Fruit fly (Drosophila melanogaster) whole organism, embryonic: Measurements from ENCODE around the gene CG6928.

Source experiments
- CG10979 ChIP-seq: fragments of 200-800 bp; sonication (Bioruptor generic); optimal IDR thresholded peaks from 2 replicates; lab custom pipeline; 2018; ENCODE audit warnings: missing biosample characterization, mild to moderate bottlenecking, missing genetic modification characterization, moderate library complexity
- CG11093 ChIP-seq: fragments of 200-800 bp; sonication (Bioruptor generic); IDR thresholded peaks from 3 replicates; pipeline ENCODE4 v1.3.6; 2022; ENCODE audit warnings: missing biosample characterization, missing genetic modification characterization
- CG12391 ChIP-seq: fragments of 200-800 bp; sonication (Bioruptor generic); optimal IDR thresholded peaks from 3 replicates; lab custom pipeline; 2018; ENCODE audit warnings: missing biosample characterization, mild to moderate bottlenecking, missing genetic modification characterization, moderate library complexity
- CG12659 ChIP-seq: fragments of 200-800 bp; sonication (Bioruptor generic); optimal IDR thresholded peaks from 3 replicates; lab custom pipeline; 2017; ENCODE audit warnings: mild to moderate bottlenecking, missing biosample characterization, missing genetic modification reagents, missing genetic modification characterization
- CG12942 ChIP-seq: fragments of 200-800 bp; sonication (Bioruptor generic); optimal IDR thresholded peaks from 3 replicates; lab custom pipeline; 2016; ENCODE audit warnings: missing biosample characterization, missing genetic modification characterization
- CG13123 ChIP-seq: fragments of 200-800 bp; sonication (Bioruptor generic); optimal IDR thresholded peaks from 2 replicates; lab custom pipeline; 2016; ENCODE audit warnings: missing biosample characterization, missing genetic modification characterization
- CG14014 ChIP-seq: fragments of 200-800 bp; sonication (Bioruptor generic); IDR thresholded peaks from 2 replicates; pipeline ENCODE4 v1.3.6; 2022; ENCODE audit warnings: missing biosample characterization, missing genetic modification characterization
- CG14860 ChIP-seq: fragments of 200-800 bp; sonication (Bioruptor generic); IDR thresholded peaks from 3 replicates; pipeline ENCODE4 v1.3.6; 2022; ENCODE audit warnings: missing biosample characterization, missing genetic modification characterization; ENCODE audit not compliant: partially characterized antibody
- CG15514 ChIP-seq: fragments of 200-800 bp; sonication (Bioruptor generic); optimal IDR thresholded peaks from 3 replicates; lab custom pipeline; 2017; ENCODE audit warnings: missing biosample characterization, missing genetic modification characterization, mild to moderate bottlenecking, moderate library complexity, missing genetic modification reagents
- CG17829 ChIP-seq: fragments of 200-800 bp; optimal IDR thresholded peaks from 2 replicates; lab custom pipeline; 2019; ENCODE audit warnings: missing biosample characterization, mild to moderate bottlenecking, missing genetic modification characterization, moderate library complexity
- CG2712 ChIP-seq: fragments of 200-800 bp; optimal IDR thresholded peaks from 3 replicates; lab custom pipeline; 2019; ENCODE audit warnings: missing biosample characterization, mild to moderate bottlenecking, missing genetic modification characterization, moderate library complexity
- CG34224 ChIP-seq: fragments of 200-800 bp; sonication (Bioruptor generic); IDR thresholded peaks from 3 replicates; pipeline ENCODE4 v1.3.6; 2022; ENCODE audit warnings: missing biosample characterization, missing genetic modification characterization; ENCODE audit not compliant: partially characterized antibody
- CG4328 ChIP-seq: fragments of 200-800 bp; sonication (Bioruptor generic); optimal IDR thresholded peaks from 3 replicates; lab custom pipeline; 2017; ENCODE audit warnings: missing biosample characterization, missing genetic modification reagents, missing genetic modification characterization
- CG4617 ChIP-seq: fragments of 200-800 bp; sonication (Bioruptor generic); optimal IDR thresholded peaks from 3 replicates; lab custom pipeline; 2016; ENCODE audit warnings: missing biosample characterization, missing genetic modification characterization, borderline replicate concordance
- CG6791 ChIP-seq: fragments of 200-800 bp; sonication (Bioruptor generic); IDR thresholded peaks from 3 replicates; pipeline ENCODE4 v1.3.6; 2022; ENCODE audit warnings: missing biosample characterization, missing genetic modification characterization; ENCODE audit not compliant: partially characterized antibody
- CHES-1-like ChIP-seq: fragments of 200-800 bp; sonication (Bioruptor generic); optimal IDR thresholded peaks from 2 replicates; lab custom pipeline; 2016; ENCODE audit warnings: missing biosample characterization, missing genetic modification characterization
- Chrac-16 ChIP-seq: fragments of 200-800 bp; sonication (Bioruptor generic); optimal IDR thresholded peaks from 3 replicates; lab custom pipeline; 2016; ENCODE audit warnings: missing biosample characterization, missing genetic modification characterization
- Dll ChIP-seq: fragments of 200-800 bp; sonication (Bioruptor generic); IDR thresholded peaks from 4 replicates; pipeline ENCODE4 v1.3.6; 2022; ENCODE audit warnings: missing biosample characterization, missing genetic modification characterization; ENCODE audit not compliant: partially characterized antibody
- Ets97D ChIP-seq: fragments of 200-800 bp; sonication (Bioruptor generic); optimal IDR thresholded peaks from 3 replicates; lab custom pipeline; 2016; ENCODE audit warnings: missing biosample characterization, missing genetic modification characterization
- H2.0 ChIP-seq: fragments of 200-800 bp; sonication (Bioruptor generic); IDR thresholded peaks from 2 replicates; pipeline ENCODE4 v1.3.6; 2022; ENCODE audit warnings: missing biosample characterization, missing genetic modification characterization
- HLH3B ChIP-seq: fragments of 200-800 bp; sonication (Bioruptor generic); IDR thresholded peaks from 2 replicates; pipeline ENCODE4 v1.3.6; 2022; ENCODE audit warnings: missing biosample characterization, missing genetic modification characterization
- Hey ChIP-seq: fragments of 200-800 bp; sonication (Bioruptor generic); optimal IDR thresholded peaks from 3 replicates; lab custom pipeline; 2018; ENCODE audit warnings: missing biosample characterization, mild to moderate bottlenecking, missing genetic modification characterization
- HmgZ ChIP-seq: fragments of 200-800 bp; sonication (Bioruptor generic); optimal IDR thresholded peaks from 2 replicates; lab custom pipeline; 2018; ENCODE audit warnings: missing biosample characterization, mild to moderate bottlenecking, missing genetic modification characterization
- Hr3 ChIP-seq: fragments of 200-800 bp; sonication (Bioruptor generic); optimal IDR thresholded peaks from 3 replicates; lab custom pipeline; 2016; ENCODE audit warnings: missing biosample characterization, missing genetic modification characterization
- MBD-R2 ChIP-seq: fragments of 200-800 bp; sonication (Bioruptor generic); IDR thresholded peaks from 2 replicates; pipeline ENCODE4 v1.3.6; 2022; ENCODE audit warnings: missing biosample characterization, missing genetic modification characterization
- Max ChIP-seq: fragments of 200-800 bp; sonication (Bioruptor generic); optimal IDR thresholded peaks from 2 replicates; lab custom pipeline; 2016; ENCODE audit warnings: missing biosample characterization, mild to moderate bottlenecking, missing genetic modification characterization
- NC2β ChIP-seq: fragments of 200-800 bp; sonication (Bioruptor generic); optimal IDR thresholded peaks from 2 replicates; lab custom pipeline; 2016; ENCODE audit warnings: missing biosample characterization, missing genetic modification characterization
- TFAM ChIP-seq: fragments of 200-800 bp; sonication (Bioruptor generic); optimal IDR thresholded peaks from 2 replicates; lab custom pipeline; 2017; ENCODE audit warnings: missing biosample characterization, missing genetic modification characterization, inconsistent platforms
- Xbp1 ChIP-seq: fragments of 200-800 bp; sonication (Bioruptor generic); optimal IDR thresholded peaks from 3 replicates; lab custom pipeline; 2016; ENCODE audit warnings: missing biosample characterization, mild to moderate bottlenecking, missing genetic modification characterization
- ap ChIP-seq: fragments of 200-800 bp; sonication (Bioruptor generic); IDR thresholded peaks from 2 replicates; pipeline ENCODE4 v1.3.6; 2022; ENCODE audit warnings: missing biosample characterization, missing genetic modification characterization
- ato ChIP-seq: fragments of 200-800 bp; sonication (Bioruptor generic); IDR thresholded peaks from 2 replicates; pipeline ENCODE4 v1.3.6; 2022; ENCODE audit warnings: missing biosample characterization, missing genetic modification characterization; ENCODE audit not compliant: partially characterized antibody
- az2 ChIP-seq: fragments of 200-800 bp; sonication (Bioruptor generic); optimal IDR thresholded peaks from 3 replicates; lab custom pipeline; 2016; ENCODE audit warnings: missing biosample characterization, missing genetic modification characterization
- br ChIP-seq: fragments of >200 bp; optimal IDR thresholded peaks from 2 replicates; lab custom pipeline; 2017
- ci ChIP-seq: fragments of 200-800 bp; sonication (Bioruptor generic); IDR thresholded peaks from 3 replicates; pipeline ENCODE4 v1.3.6; 2022; ENCODE audit warnings: missing biosample characterization, missing genetic modification characterization
- dm ChIP-seq: fragments of 200-800 bp; sonication (Bioruptor generic); optimal IDR thresholded peaks from 3 replicates; lab custom pipeline; 2016; ENCODE audit warnings: missing biosample characterization, missing genetic modification characterization
- dpn ChIP-seq, 2 experiments: fragments of 200-800 bp; sonication (Bioruptor generic); optimal IDR thresholded peaks; 3 replicates each; lab custom pipeline; 2016; ENCODE audit warnings: missing biosample characterization in 2 of 2, missing genetic modification characterization in 2 of 2
- gce ChIP-seq: fragments of 200-800 bp; sonication (Bioruptor generic); IDR thresholded peaks from 3 replicates; pipeline ENCODE4 v1.3.6; 2022; ENCODE audit warnings: missing biosample characterization, missing genetic modification characterization
- gfzf ChIP-seq: fragments of 200-800 bp; sonication (Bioruptor generic); optimal IDR thresholded peaks from 2 replicates; lab custom pipeline; 2016; ENCODE audit warnings: missing biosample characterization, mild to moderate bottlenecking, missing genetic modification characterization, moderate library complexity
- hb ChIP-seq: fragments of 200-800 bp; sonication (Bioruptor generic); IDR thresholded peaks from 3 replicates; pipeline ENCODE4 v1.3.6; 2022; ENCODE audit warnings: missing biosample characterization, missing genetic modification characterization; ENCODE audit not compliant: partially characterized antibody
- luna ChIP-seq: fragments of 200-800 bp; sonication (Bioruptor generic); optimal IDR thresholded peaks from 2 replicates; lab custom pipeline; 2016; ENCODE audit warnings: missing biosample characterization, missing genetic modification characterization
- nerfin-2 ChIP-seq: fragments of 200-800 bp; sonication (Bioruptor generic); IDR thresholded peaks from 2 replicates; pipeline ENCODE4 v1.3.6; 2022; ENCODE audit warnings: missing biosample characterization, missing genetic modification characterization; ENCODE audit not compliant: partially characterized antibody
- org-1 ChIP-seq: fragments of 200-800 bp; sonication (Bioruptor generic); optimal IDR thresholded peaks from 2 replicates; lab custom pipeline; 2017; ENCODE audit warnings: missing biosample characterization, missing genetic modification characterization
- pan ChIP-seq, 4 experiments: fragments of >200 bp in 3 of 4; fragments of 200-800 bp in 1 of 4; sonication (Bioruptor generic) in 1 of 4; optimal IDR thresholded peaks in 3 of 4; IDR thresholded peaks in 1 of 4; 2 replicates each; pipeline versions ENCODE4 v1.3.6 to Lab custom; 2017 to 2022; ENCODE audit warnings: missing biosample characterization in 2 of 4, missing genetic modification characterization in 2 of 4, mixed read lengths in 1 of 4
- phol ChIP-seq: fragments of 200-800 bp; sonication (Bioruptor generic); optimal IDR thresholded peaks from 3 replicates; lab custom pipeline; 2018; ENCODE audit warnings: missing biosample characterization, mild to moderate bottlenecking, missing genetic modification characterization, moderate library complexity
- sd ChIP-seq: fragments of 200-800 bp; sonication (Bioruptor generic); optimal IDR thresholded peaks from 3 replicates; lab custom pipeline; 2018; ENCODE audit warnings: missing biosample characterization, mild to moderate bottlenecking, missing genetic modification characterization, moderate library complexity
- sens ChIP-seq: fragments of 200-800 bp; sonication (Bioruptor generic); peaks from one replicate; lab custom pipeline; 2016; ENCODE audit warnings: missing biosample characterization, missing genetic modification characterization
- sisA ChIP-seq: fragments of 200-800 bp; sonication (Bioruptor generic); IDR thresholded peaks from 2 replicates; pipeline ENCODE4 v1.3.6; 2022; ENCODE audit warnings: missing biosample characterization, missing genetic modification characterization
- slou ChIP-seq: fragments of 200-800 bp; sonication (Bioruptor generic); optimal IDR thresholded peaks from 3 replicates; lab custom pipeline; 2016; ENCODE audit warnings: missing biosample characterization, missing genetic modification characterization
- tin ChIP-seq: fragments of 200-800 bp; sonication (Bioruptor generic); optimal IDR thresholded peaks from 3 replicates; lab custom pipeline; 2016; ENCODE audit warnings: missing biosample characterization, missing genetic modification characterization
- vnd ChIP-seq: fragments of 200-800 bp; sonication (Bioruptor generic); IDR thresholded peaks from 3 replicates; pipeline ENCODE4 v1.3.6; 2022; ENCODE audit warnings: missing biosample characterization, missing genetic modification characterization; ENCODE audit not compliant: partially characterized antibody

CG6928 gene

DNA sequence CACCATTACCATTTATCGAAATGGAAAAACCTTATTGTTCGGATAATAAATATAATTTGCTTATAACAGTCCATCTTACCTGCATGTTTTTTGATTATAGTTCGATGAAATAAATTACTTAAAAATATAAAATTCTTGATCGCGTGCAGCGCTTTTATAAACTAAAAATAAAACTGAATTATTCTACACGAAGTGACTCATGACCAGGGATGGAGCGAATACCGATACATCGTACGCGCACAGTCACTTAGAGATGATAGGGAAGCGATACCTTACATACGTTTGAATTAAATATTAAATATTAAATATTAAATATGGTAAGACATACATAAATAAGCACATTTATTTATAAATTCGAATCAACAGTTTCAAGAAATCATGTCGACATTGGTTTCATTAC, 10.0 kb upstream of the CG6928 start, which contains the start of gene viaf (continued):
- TF ChIP-seq CG14014 (GFP tag; lab: Robert Waterston, UW) (peak; percentile 25; the same call in 1 of the 2 replicates), CG11093 (GFP tag; lab: Robert Waterston, UW) (no peak), CG15514 (GFP tag; lab: Kevin White, UChicago) (peak; percentile 83), hb (GFP tag; lab: Robert Waterston, UW) (peak; percentile 87), Hey (tag; lab: Kevin White, UChicago) (no peak), CG10979 (peak; percentile 52), HLH3B (GFP tag; lab: Robert Waterston, UW) (peak; percentile 42; the same call in 1 of the 2 replicates), luna (peak; percentile 2), Max (GFP tag; lab: Kevin White, UChicago) (peak; percentile 52), CG12942 (GFP tag; lab: Kevin White, UChicago) (peak; percentile 42), CG4617 (GFP tag; lab: Kevin White, UChicago) (peak; percentile 88), H2.0 (peak; percentile 42; the same call in 1 of the 2 replicates), br (lab: Kevin White, UChicago) (no peak), az2 (peak; percentile 53), ap (0 out of 2 replicates have a peak, but pooled peaks have one; percentile 7), dm (GFP tag; lab: Kevin White, UChicago) (no peak), Ets97D (peak; percentile 23), phol (peak; percentile 69), Hr3 (peak; percentile 64), slou (GFP tag; lab: Kevin White, UChicago) (peak; percentile 27), sisA (GFP tag; lab: Robert Waterston, UW) (peak; percentile 35; the same call in 1 of the 2 replicates), CG12659 (GFP tag; lab: Kevin White, UChicago) (peak; percentile 78), CG12391 (peak; percentile 79), nerfin-2 (peak; percentile 63), NC2β (GFP tag; lab: Kevin White, UChicago) (peak; percentile 6), org-1 (GFP tag; lab: Kevin White, UChicago) (no peak), CHES-1-like (no peak), ci (GFP tag; lab: Robert Waterston, UW) (peak; percentile 76), CG4328 (GFP tag; lab: Kevin White, UChicago) (peak; percentile 19), gfzf (GFP tag; lab: Kevin White, UChicago) (peak; percentile 8), CG17829 (tag; lab: Kevin White, UChicago) (peak; percentile 81), CG14860 (peak; percentile 87), ato (GFP tag; lab: Robert Waterston, UW) (peak; percentile 86), gce (no peak), Chrac-16 (peak; percentile 53), CG34224 (GFP tag; lab: Robert Waterston, UW) (peak; percentile 87), sens (GFP tag; lab: Kevin White, UChicago) (peak; percentile 84), CG13123 (GFP tag; lab: Kevin White, UChicago) (no peak), TFAM (GFP tag; lab: Kevin White, UChicago) (no peak), CG2712 (tag; lab: Kevin White, UChicago) (peak; percentile 79), MBD-R2 (GFP tag; lab: Robert Waterston, UW) (peak; percentile 81), vnd (GFP tag; lab: Robert Waterston, UW) (peak; percentile 95), pan (optimal IDR thresholded peaks at IDR 0.05; lab: Kevin White, UChicago) (no peak), pan (GFP tag; optimal IDR thresholded peaks at IDR 0.05 in 1 of 2, IDR thresholded peaks at IDR 0.05 in 1 of 2) (peak in 1 of 2 experiments; percentile 42), CG6791 (peak; percentile 95), HmgZ (tag; lab: Kevin White, UChicago) (peak; percentile 70), tin (GFP tag; lab: Kevin White, UChicago) (peak; percentile 56), Xbp1 (GFP tag; lab: Kevin White, UChicago) (peak; percentile 78), Dll (GFP tag; lab: Robert Waterston, UW) (peak; percentile 91), dpn (GFP tag; optimal IDR thresholded peaks at IDR 0.05; lab: Kevin White, UChicago) (peak in 1 of 2 experiments; percentile 61), sd (tag; lab: Kevin White, UChicago) (no peak)
